Comparison of ENCODE assay signal across 1 fruit fly cellular context in genomic region chr3R:22494523-22495309, dm6.
TF ChIP-seq lines count a peak whose summit lies in the region.

No protein-coding gene starts in this region.

TF ChIP-seq in whole organism, embryonic, 481 proteins besides CTCF, POLR2A, EP300 and RAD21 (continued from another document):
- TF ChIP-seq CG2116 (GFP tag; optimal IDR thresholded peaks at IDR 0.05; lab: Kevin White, UChicago) = no peak
- no peak for TF ChIP-seq ems (GFP tag; optimal IDR thresholded peaks at IDR 0.05; lab: Kevin White, UChicago)
- 0 out of 2 replicates have a peak, but pooled peaks have one; percentile 13 for TF ChIP-seq Nf-YA (GFP tag; IDR thresholded peaks at IDR 0.05; lab: Robert Waterston, UW)
- peak; percentile 52 for TF ChIP-seq scrt (GFP tag; optimal IDR thresholded peaks at IDR 0.05; lab: Kevin White, UChicago)
- no peak for TF ChIP-seq Bdp1 (GFP tag; optimal IDR thresholded peaks at IDR 0.05; lab: Kevin White, UChicago)
- TF ChIP-seq CG6791 (GFP tag; IDR thresholded peaks at IDR 0.05; lab: Robert Waterston, UW; ENCODE audit: partially characterized antibody) = no peak
- no peak for TF ChIP-seq usp (GFP tag; optimal IDR thresholded peaks at IDR 0.05; lab: Kevin White, UChicago)
- TF ChIP-seq CG42726 (GFP tag; IDR thresholded peaks at IDR 0.05; lab: Robert Waterston, UW; ENCODE audit: partially characterized antibody) = no peak
- 0 out of 2 replicates have a peak, but pooled peaks have one; percentile 5 for TF ChIP-seq CG14014 (GFP tag; IDR thresholded peaks at IDR 0.05; lab: Robert Waterston, UW)
- TF ChIP-seq CG5953 (GFP tag; IDR thresholded peaks at IDR 0.05; lab: Robert Waterston, UW) = no peak
- TF ChIP-seq CG11247 (GFP tag; IDR thresholded peaks at IDR 0.05; lab: Robert Waterston, UW) = no peak
- no peak for TF ChIP-seq ssp (GFP tag; IDR thresholded peaks at IDR 0.05; lab: Robert Waterston, UW)
- TF ChIP-seq CG34376 (GFP tag; optimal IDR thresholded peaks at IDR 0.05; lab: Kevin White, UChicago) = no peak
- TF ChIP-seq Atf6 (GFP tag; IDR thresholded peaks at IDR 0.05; lab: Robert Waterston, UW) = 0 out of 2 replicates have a peak, but pooled peaks have one; percentile 8
- TF ChIP-seq nmo (GFP tag; optimal IDR thresholded peaks at IDR 0.05; lab: Kevin White, UChicago) = peak; percentile 50
- no peak for TF ChIP-seq CG9876 (GFP tag; optimal IDR thresholded peaks at IDR 0.05; lab: Kevin White, UChicago)
- TF ChIP-seq TFAM (GFP tag; optimal IDR thresholded peaks at IDR 0.05; lab: Kevin White, UChicago) = no peak
- TF ChIP-seq CG6683 (GFP tag; optimal IDR thresholded peaks at IDR 0.05; lab: Kevin White, UChicago) = peak; percentile 0
- TF ChIP-seq amos (GFP tag; IDR thresholded peaks at IDR 0.05; lab: Robert Waterston, UW; ENCODE audit: partially characterized antibody) = no peak
- TF ChIP-seq wor (GFP tag; IDR thresholded peaks at IDR 0.05; lab: Robert Waterston, UW) = no peak
- peak; percentile 40 for TF ChIP-seq CG12299 (tag; optimal IDR thresholded peaks at IDR 0.05; lab: Kevin White, UChicago)
- 0 out of 2 replicates have a peak, but pooled peaks have one; percentile 15 for TF ChIP-seq ttk (GFP tag; IDR thresholded peaks at IDR 0.05; lab: Robert Waterston, UW)
- no peak for TF ChIP-seq CG15696 (tag; optimal IDR thresholded peaks at IDR 0.05; lab: Kevin White, UChicago)
- TF ChIP-seq CG16813 (GFP tag; IDR thresholded peaks at IDR 0.05; lab: Robert Waterston, UW; ENCODE audit: partially characterized antibody) = no peak
- no peak for TF ChIP-seq Bgb (GFP tag; IDR thresholded peaks at IDR 0.05; lab: Robert Waterston, UW; ENCODE audit: partially characterized antibody)
- no peak for TF ChIP-seq MTF-1 (GFP tag; optimal IDR thresholded peaks at IDR 0.05; lab: Kevin White, UChicago; ENCODE audit: borderline replicate concordance)
- peak; percentile 53 for TF ChIP-seq Asciz (GFP tag; optimal IDR thresholded peaks at IDR 0.05; lab: Kevin White, UChicago)
- no peak for TF ChIP-seq Hey (tag; optimal IDR thresholded peaks at IDR 0.05; lab: Kevin White, UChicago)
- peak; percentile 47 for TF ChIP-seq D19A (tag; optimal IDR thresholded peaks at IDR 0.05; lab: Kevin White, UChicago)
- peak; percentile 52 for TF ChIP-seq CG30403 (GFP tag; optimal IDR thresholded peaks at IDR 0.05; lab: Kevin White, UChicago)
- peak; percentile 17 for TF ChIP-seq CG17385 (GFP tag; optimal IDR thresholded peaks at IDR 0.05; lab: Kevin White, UChicago)
- TF ChIP-seq row (GFP tag; IDR thresholded peaks at IDR 0.05; lab: Robert Waterston, UW) = peak; percentile 60
- TF ChIP-seq aop (GFP tag; IDR thresholded peaks at IDR 0.05; lab: Robert Waterston, UW) = no peak
- TF ChIP-seq CG9727 (GFP tag; optimal IDR thresholded peaks at IDR 0.05; lab: Kevin White, UChicago) = peak; percentile 44
- TF ChIP-seq Lim3 (GFP tag; IDR thresholded peaks at IDR 0.05; lab: Robert Waterston, UW) = no peak
- 0 out of 2 replicates have a peak, but pooled peaks have one; percentile 43 for TF ChIP-seq Ada2b (GFP tag; IDR thresholded peaks at IDR 0.05; lab: Robert Waterston, UW)
- TF ChIP-seq esg (GFP tag; conservative IDR thresholded peaks at IDR 0.05; lab: Robert Waterston, UW) = no peak
- no peak for TF ChIP-seq CG13624 (GFP tag; optimal IDR thresholded peaks at IDR 0.05; lab: Kevin White, UChicago)
- no peak for TF ChIP-seq ci (GFP tag; IDR thresholded peaks at IDR 0.05; lab: Robert Waterston, UW)
- TF ChIP-seq CG2202 (tag; optimal IDR thresholded peaks at IDR 0.05; lab: Kevin White, UChicago) = no peak
- TF ChIP-seq Optix (GFP tag; IDR thresholded peaks at IDR 0.05; lab: Robert Waterston, UW) = no peak
- TF ChIP-seq vnd (GFP tag; IDR thresholded peaks at IDR 0.05; lab: Robert Waterston, UW; ENCODE audit: partially characterized antibody) = no peak
- TF ChIP-seq chm (GFP tag; IDR thresholded peaks at IDR 0.05; lab: Robert Waterston, UW) = no peak
- TF ChIP-seq CG6854 (GFP tag; optimal IDR thresholded peaks at IDR 0.05; lab: Kevin White, UChicago) = peak; percentile 13
- TF ChIP-seq CG31388 (GFP tag; optimal IDR thresholded peaks at IDR 0.05; lab: Kevin White, UChicago) = no peak
- TF ChIP-seq CG9932 (GFP tag; IDR thresholded peaks at IDR 0.05; lab: Robert Waterston, UW) = no peak
- TF ChIP-seq CrebB (tag; optimal IDR thresholded peaks at IDR 0.05; lab: Kevin White, UChicago) = no peak
- peak; percentile 27; the same call in 1 of the 2 replicates for TF ChIP-seq CG43689 (GFP tag; IDR thresholded peaks at IDR 0.05; lab: Robert Waterston, UW)
- TF ChIP-seq CG7928 (GFP tag; optimal IDR thresholded peaks at IDR 0.05; lab: Kevin White, UChicago) = peak; percentile 13
- peak; percentile 41 for TF ChIP-seq CG14710 (tag; optimal IDR thresholded peaks at IDR 0.05; lab: Kevin White, UChicago)
- peak; percentile 27; the same call in 1 of the 2 replicates for TF ChIP-seq vvl (GFP tag; IDR thresholded peaks at IDR 0.05; lab: Robert Waterston, UW)
- TF ChIP-seq mirr (GFP tag; optimal IDR thresholded peaks at IDR 0.05; lab: Kevin White, UChicago) = peak; percentile 61
- TF ChIP-seq Ptx1 (GFP tag; IDR thresholded peaks at IDR 0.05; lab: Robert Waterston, UW) = 0 out of 2 replicates have a peak, but pooled peaks have one; percentile 29
- no peak for TF ChIP-seq ATbp (GFP tag; optimal IDR thresholded peaks at IDR 0.05; lab: Kevin White, UChicago)
- TF ChIP-seq sna (GFP tag; IDR thresholded peaks at IDR 0.05; lab: Robert Waterston, UW; ENCODE audit: partially characterized antibody) = no peak
- TF ChIP-seq eyg (GFP tag; optimal IDR thresholded peaks at IDR 0.05; lab: Kevin White, UChicago) = no peak
- TF ChIP-seq Hand (GFP tag; optimal IDR thresholded peaks at IDR 0.05; lab: Kevin White, UChicago) = no peak
- no peak for TF ChIP-seq zen (tag; optimal IDR thresholded peaks at IDR 0.05; lab: Kevin White, UChicago)
- TF ChIP-seq kni (GFP tag; optimal IDR thresholded peaks at IDR 0.05; lab: Kevin White, UChicago) = peak; percentile 37
- TF ChIP-seq z (GFP tag; IDR thresholded peaks at IDR 0.05; lab: Robert Waterston, UW) = no peak
- TF ChIP-seq CG15601 (tag; optimal IDR thresholded peaks at IDR 0.05; lab: Kevin White, UChicago) = no peak
- TF ChIP-seq wek (GFP tag; optimal IDR thresholded peaks at IDR 0.05; lab: Kevin White, UChicago) = no peak
- no peak for TF ChIP-seq knrl (GFP tag; IDR thresholded peaks at IDR 0.05; lab: Robert Waterston, UW; ENCODE audit: partially characterized antibody)
- TF ChIP-seq sob (GFP tag; IDR thresholded peaks at IDR 0.05; lab: Robert Waterston, UW) = peak; percentile 34; the same call in 1 of the 2 replicates
- peak; percentile 27; the same call in 1 of the 3 replicates for TF ChIP-seq Aef1 (GFP tag; IDR thresholded peaks at IDR 0.05; lab: Robert Waterston, UW)
- no peak for TF ChIP-seq CG13287 (GFP tag; IDR thresholded peaks at IDR 0.05; lab: Robert Waterston, UW; ENCODE audit: partially characterized antibody)
- TF ChIP-seq CG2889 (GFP tag; IDR thresholded peaks at IDR 0.05; lab: Robert Waterston, UW) = no peak
- no peak for TF ChIP-seq Ets97D (GFP tag; optimal IDR thresholded peaks at IDR 0.05; lab: Kevin White, UChicago)
- TF ChIP-seq vfl (GFP tag; optimal IDR thresholded peaks at IDR 0.05; lab: Kevin White, UChicago) = no peak
- TF ChIP-seq Lhr (GFP tag; optimal IDR thresholded peaks at IDR 0.05; lab: Kevin White, UChicago) = no peak
- TF ChIP-seq Hr78 (GFP tag; optimal IDR thresholded peaks at IDR 0.05; lab: Kevin White, UChicago) = no peak
- TF ChIP-seq CG13775 (GFP tag; optimal IDR thresholded peaks at IDR 0.05; lab: Kevin White, UChicago) = no peak
